Fruit fly (Drosophila melanogaster): Measurements from ENCODE around the gene senju.

DNA sequence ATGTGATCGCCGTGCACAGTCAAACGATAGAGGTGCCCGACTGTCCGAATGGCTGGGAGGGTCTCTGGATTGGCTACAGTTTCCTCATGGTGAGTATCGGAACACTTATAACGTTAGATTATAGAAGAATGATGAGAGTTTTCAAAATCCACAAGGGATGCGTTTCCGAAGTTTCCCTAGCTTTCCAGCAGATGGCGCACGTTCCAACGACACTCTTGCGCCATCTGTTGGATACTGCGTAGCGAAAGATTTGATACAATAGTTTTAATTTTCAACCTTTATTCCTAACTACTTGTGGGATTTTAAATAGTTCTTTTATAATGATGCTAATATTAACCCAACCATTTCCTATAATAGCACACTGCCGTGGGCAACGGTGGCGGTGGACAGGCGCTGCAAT is 16.5 kb upstream of the senju start:
- no peak for TF ChIP-seq Crg-1 (GFP tag; optimal IDR thresholded peaks at IDR 0.05)
- no peak for TF ChIP-seq Mnt (GFP tag; optimal IDR thresholded peaks at IDR 0.05)
